Fruit fly (Drosophila melanogaster) whole organism: ENCODE measurements around the gene CG14269.

Experiments used
- CG8478 ChIP-seq: fragments of >200 bp; optimal IDR thresholded peaks from 2 replicates; lab custom pipeline; 2018; ENCODE audit warnings: inconsistent platforms
- EcR ChIP-seq, 2 experiments: fragments of >200 bp; optimal IDR thresholded peaks; 2 replicates each; lab custom pipeline; 2017; ENCODE audit warnings: missing biosample characterization in 2 of 2, missing genetic modification characterization in 2 of 2, missing genetic modification reagents in 2 of 2
- pan ChIP-seq: fragments of >200 bp; optimal IDR thresholded peaks from 2 replicates; lab custom pipeline; 2017
- psq ChIP-seq: fragments of >200 bp; optimal IDR thresholded peaks from 2 replicates; lab custom pipeline; 2017
- usp ChIP-seq: fragments of >200 bp; optimal IDR thresholded peaks from 2 replicates; lab custom pipeline; 2017; ENCODE audit warnings: missing biosample characterization, missing genetic modification characterization, mixed read lengths

DNA sequence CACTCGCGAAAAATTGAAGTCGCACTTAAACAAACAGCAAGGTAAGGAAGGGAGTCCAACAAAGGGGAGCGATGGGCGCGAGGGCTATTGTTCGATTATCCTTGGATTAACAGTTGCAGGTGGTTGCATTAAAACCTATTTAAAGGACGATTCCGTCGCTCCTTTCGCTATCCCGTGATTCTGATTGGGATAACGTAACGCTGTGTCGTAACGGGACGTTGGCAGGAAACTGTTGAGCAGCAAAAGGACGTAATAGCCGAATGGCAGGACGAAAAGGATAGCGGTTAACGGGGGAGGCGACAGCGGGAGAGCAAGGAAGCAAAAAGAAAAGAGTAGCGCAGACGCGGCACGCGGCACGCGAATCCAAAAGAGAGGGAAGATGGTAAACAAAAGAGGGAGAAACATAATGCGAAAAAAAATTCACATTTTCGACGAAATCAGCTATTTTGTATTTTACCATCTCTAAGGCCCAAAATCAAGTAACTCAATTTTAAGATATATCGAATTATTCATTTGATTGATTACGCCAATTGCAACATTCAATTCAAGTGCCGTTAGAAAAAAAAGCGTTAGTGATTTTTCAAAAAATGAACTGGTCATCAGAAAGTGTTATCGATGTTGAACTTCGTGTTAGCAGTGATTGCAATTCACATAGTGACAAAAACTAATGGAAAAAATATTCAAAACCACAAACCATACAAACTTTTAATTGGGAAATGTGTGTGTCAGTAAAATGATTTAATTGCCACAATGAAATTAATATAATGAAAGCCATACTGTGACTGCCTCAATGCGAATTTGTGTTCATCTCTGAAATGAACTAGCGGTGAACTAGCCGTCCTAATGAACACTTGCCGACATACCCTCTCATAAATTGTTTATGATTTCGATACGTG is 46.8 kb upstream of the CG14269 start, which contains the start of the genes CG10804 and CG10802:
- TF ChIP-seq usp (GFP tag; lab: Kevin White, UChicago) = no peak
- no peak for TF ChIP-seq CG8478 (lab: Kevin White, UChicago)
- TF ChIP-seq EcR (GFP tag; optimal IDR thresholded peaks at IDR 0.05; lab: Kevin White, UChicago) = no peak
- TF ChIP-seq pan (lab: Kevin White, UChicago) = no peak
- TF ChIP-seq psq (lab: Kevin White, UChicago) = no peak
